Fruit fly (Drosophila melanogaster) whole organism, embryonic: Measurements from ENCODE around the gene ND-23.

ENCODE experiments used
- CG10274 ChIP-seq: fragments of 200-800 bp; sonication (Bioruptor generic); optimal IDR thresholded peaks from 3 replicates; lab custom pipeline; 2017; ENCODE audit warnings: missing biosample characterization, mild to moderate bottlenecking, missing genetic modification characterization
- CG10431 ChIP-seq: fragments of 200-800 bp; sonication (Bioruptor generic); optimal IDR thresholded peaks from 3 replicates; lab custom pipeline; 2018; ENCODE audit warnings: missing biosample characterization, mild to moderate bottlenecking, missing genetic modification characterization
- CG11456 ChIP-seq: fragments of 200-800 bp; sonication (Bioruptor generic); IDR thresholded peaks from 3 replicates; pipeline ENCODE4 v1.3.6; 2022; ENCODE audit warnings: missing biosample characterization, missing genetic modification characterization
- CG12219 ChIP-seq: fragments of 200-800 bp; sonication (Bioruptor generic); optimal IDR thresholded peaks from 3 replicates; lab custom pipeline; 2018; ENCODE audit warnings: missing biosample characterization, mild to moderate bottlenecking, missing genetic modification characterization
- CG12659 ChIP-seq: fragments of 200-800 bp; sonication (Bioruptor generic); optimal IDR thresholded peaks from 3 replicates; lab custom pipeline; 2017; ENCODE audit warnings: mild to moderate bottlenecking, missing biosample characterization, missing genetic modification reagents, missing genetic modification characterization
- CG13775 ChIP-seq: fragments of 200-800 bp; sonication (Bioruptor generic); optimal IDR thresholded peaks from 3 replicates; lab custom pipeline; 2017; ENCODE audit warnings: missing biosample characterization, mild to moderate bottlenecking, missing genetic modification characterization
- CG15011 ChIP-seq: fragments of 200-800 bp; sonication (Bioruptor generic); optimal IDR thresholded peaks from 3 replicates; lab custom pipeline; 2018; ENCODE audit warnings: missing biosample characterization, mild to moderate bottlenecking, missing genetic modification characterization
- CG16779 ChIP-seq: fragments of 200-800 bp; sonication (Bioruptor generic); IDR thresholded peaks from 2 replicates; pipeline ENCODE4 v1.3.6; 2022; ENCODE audit warnings: missing biosample characterization, missing genetic modification characterization
- CG17612 ChIP-seq: fragments of 200-800 bp; sonication (Bioruptor generic); IDR thresholded peaks from 2 replicates; pipeline ENCODE4 v1.3.6; 2022; ENCODE audit warnings: missing biosample characterization, missing genetic modification characterization
- CG1792 ChIP-seq: fragments of 200-800 bp; sonication (Bioruptor generic); optimal IDR thresholded peaks from 2 replicates; lab custom pipeline; 2016; ENCODE audit warnings: missing biosample characterization, missing genetic modification characterization
- CG2199 ChIP-seq: fragments of 200-800 bp; sonication (Bioruptor generic); IDR thresholded peaks from 3 replicates; pipeline ENCODE4 v1.3.6; 2022; ENCODE audit warnings: missing biosample characterization, missing genetic modification characterization
- CG32532 ChIP-seq: fragments of 200-800 bp; sonication (Bioruptor generic); IDR thresholded peaks from 2 replicates; pipeline ENCODE4 v1.3.6; 2022; ENCODE audit warnings: missing biosample characterization, missing genetic modification characterization
- CG3407 ChIP-seq: fragments of 200-800 bp; sonication (Bioruptor generic); optimal IDR thresholded peaks from 2 replicates; lab custom pipeline; 2018; ENCODE audit warnings: missing biosample characterization, mild to moderate bottlenecking, missing genetic modification characterization
- CG6791 ChIP-seq: fragments of 200-800 bp; sonication (Bioruptor generic); IDR thresholded peaks from 3 replicates; pipeline ENCODE4 v1.3.6; 2022; ENCODE audit warnings: missing biosample characterization, missing genetic modification characterization; ENCODE audit not compliant: partially characterized antibody
- CG7786 ChIP-seq: fragments of 200-800 bp; sonication (Bioruptor generic); optimal IDR thresholded peaks from 2 replicates; lab custom pipeline; 2016; ENCODE audit warnings: missing biosample characterization, missing genetic modification characterization
- D19A ChIP-seq: fragments of 200-800 bp; optimal IDR thresholded peaks from 3 replicates; lab custom pipeline; 2019; ENCODE audit warnings: missing biosample characterization, mild to moderate bottlenecking, missing genetic modification characterization, moderate library complexity
- Elba2 ChIP-seq: fragments of 200-800 bp; sonication (Bioruptor generic); optimal IDR thresholded peaks from 3 replicates; lab custom pipeline; 2016; ENCODE audit warnings: missing biosample characterization, missing genetic modification characterization
- HLH54F ChIP-seq: fragments of 200-800 bp; sonication (Bioruptor generic); optimal IDR thresholded peaks from 3 replicates; lab custom pipeline; 2016; ENCODE audit warnings: missing biosample characterization, missing genetic modification characterization
- HmgZ ChIP-seq: fragments of 200-800 bp; sonication (Bioruptor generic); optimal IDR thresholded peaks from 2 replicates; lab custom pipeline; 2018; ENCODE audit warnings: missing biosample characterization, mild to moderate bottlenecking, missing genetic modification characterization
- Hmx ChIP-seq: fragments of 200-800 bp; sonication (Bioruptor generic); optimal IDR thresholded peaks from 2 replicates; lab custom pipeline; 2016; ENCODE audit warnings: missing biosample characterization, missing genetic modification characterization
- Kr ChIP-seq: fragments of 200-800 bp; sonication (Bioruptor generic); optimal IDR thresholded peaks from 2 replicates; lab custom pipeline; 2017; ENCODE audit warnings: missing biosample characterization, mild to moderate bottlenecking, missing genetic modification characterization
- Mad ChIP-seq: fragments of 200-800 bp; sonication (Bioruptor generic); optimal IDR thresholded peaks from 2 replicates; lab custom pipeline; 2016; ENCODE audit warnings: missing biosample characterization, missing genetic modification characterization
- NC2α ChIP-seq: fragments of 200-800 bp; sonication (Bioruptor generic); optimal IDR thresholded peaks from 2 replicates; lab custom pipeline; 2016; ENCODE audit warnings: missing biosample characterization, missing genetic modification characterization
- Nf-YC ChIP-seq: fragments of 200-800 bp; optimal IDR thresholded peaks from 3 replicates; lab custom pipeline; 2019; ENCODE audit warnings: missing biosample characterization, mild to moderate bottlenecking, missing genetic modification characterization, moderate library complexity
- Opbp ChIP-seq: fragments of 200-800 bp; sonication (Bioruptor generic); IDR thresholded peaks from 3 replicates; pipeline ENCODE4 v1.3.6; 2022; ENCODE audit warnings: missing biosample characterization, missing genetic modification characterization; ENCODE audit not compliant: partially characterized antibody
- Sry-β ChIP-seq: fragments of 200-800 bp; sonication (Bioruptor generic); optimal IDR thresholded peaks from 2 replicates; lab custom pipeline; 2018; ENCODE audit warnings: missing biosample characterization, mild to moderate bottlenecking, missing genetic modification characterization, moderate library complexity
- TFAM ChIP-seq: fragments of 200-800 bp; sonication (Bioruptor generic); optimal IDR thresholded peaks from 2 replicates; lab custom pipeline; 2017; ENCODE audit warnings: missing biosample characterization, missing genetic modification characterization, inconsistent platforms
- Tbp ChIP-seq: fragments of >200 bp; optimal IDR thresholded peaks from 2 replicates; lab custom pipeline; 2018; ENCODE audit warnings: missing biosample characterization, missing genetic modification characterization
- ato ChIP-seq: fragments of 200-800 bp; sonication (Bioruptor generic); IDR thresholded peaks from 2 replicates; pipeline ENCODE4 v1.3.6; 2022; ENCODE audit warnings: missing biosample characterization, missing genetic modification characterization; ENCODE audit not compliant: partially characterized antibody
- br ChIP-seq: fragments of >200 bp; optimal IDR thresholded peaks from 2 replicates; lab custom pipeline; 2017
- ci ChIP-seq: fragments of 200-800 bp; sonication (Bioruptor generic); IDR thresholded peaks from 3 replicates; pipeline ENCODE4 v1.3.6; 2022; ENCODE audit warnings: missing biosample characterization, missing genetic modification characterization
- da ChIP-seq: fragments of 200-800 bp; sonication (Bioruptor generic); optimal IDR thresholded peaks from 2 replicates; lab custom pipeline; 2016; ENCODE audit warnings: missing biosample characterization, missing genetic modification characterization
- dati ChIP-seq: fragments of 200-800 bp; sonication (Bioruptor generic); IDR thresholded peaks from 2 replicates; pipeline ENCODE4 v1.3.6; 2022; ENCODE audit warnings: missing biosample characterization, missing genetic modification characterization
- eve ChIP-seq, 2 experiments: fragments of >200 bp; optimal IDR thresholded peaks; 2 replicates each; lab custom pipeline; 2017; ENCODE audit warnings: missing biosample characterization in 2 of 2, missing genetic modification characterization in 2 of 2
- fd102C ChIP-seq: fragments of 200-800 bp; sonication (Bioruptor generic); optimal IDR thresholded peaks from 2 replicates; lab custom pipeline; 2018; ENCODE audit warnings: missing biosample characterization, mild to moderate bottlenecking, missing genetic modification characterization, moderate library complexity
- fru ChIP-seq: fragments of >200 bp; optimal IDR thresholded peaks from 2 replicates; lab custom pipeline; 2017
- gsb-n ChIP-seq: fragments of 200-800 bp; sonication (Bioruptor generic); optimal IDR thresholded peaks from 3 replicates; lab custom pipeline; 2018; ENCODE audit warnings: missing biosample characterization, mild to moderate bottlenecking, missing genetic modification characterization
- h ChIP-seq: fragments of >200 bp; optimal IDR thresholded peaks from 2 replicates; lab custom pipeline; 2017
- hbn ChIP-seq: fragments of 200-800 bp; sonication (Bioruptor generic); IDR thresholded peaks from 2 replicates; pipeline ENCODE4 v1.3.6; 2022; ENCODE audit warnings: missing biosample characterization, missing genetic modification characterization; ENCODE audit not compliant: partially characterized antibody
- jumu ChIP-seq: fragments of 200-800 bp; sonication (Bioruptor generic); optimal IDR thresholded peaks from 3 replicates; lab custom pipeline; 2016; ENCODE audit warnings: missing biosample characterization, missing genetic modification characterization
- kah ChIP-seq: fragments of 200-800 bp; sonication (Bioruptor generic); optimal IDR thresholded peaks from 2 replicates; lab custom pipeline; 2018; ENCODE audit warnings: missing biosample characterization, mild to moderate bottlenecking, missing genetic modification characterization
- luna ChIP-seq: fragments of 200-800 bp; sonication (Bioruptor generic); optimal IDR thresholded peaks from 2 replicates; lab custom pipeline; 2016; ENCODE audit warnings: missing biosample characterization, missing genetic modification characterization
- oc ChIP-seq: fragments of 200-800 bp; sonication (Bioruptor generic); optimal IDR thresholded peaks from 2 replicates; lab custom pipeline; 2018; ENCODE audit warnings: missing biosample characterization, mild to moderate bottlenecking, missing genetic modification characterization, moderate library complexity
- pan ChIP-seq, 4 experiments: fragments of >200 bp in 3 of 4; fragments of 200-800 bp in 1 of 4; sonication (Bioruptor generic) in 1 of 4; optimal IDR thresholded peaks in 3 of 4; IDR thresholded peaks in 1 of 4; 2 replicates each; pipeline versions ENCODE4 v1.3.6 to Lab custom; 2017 to 2022; ENCODE audit warnings: missing biosample characterization in 2 of 4, missing genetic modification characterization in 2 of 4, mixed read lengths in 1 of 4
- pfk ChIP-seq: fragments of 200-800 bp; sonication (Bioruptor generic); optimal IDR thresholded peaks from 2 replicates; lab custom pipeline; 2018; ENCODE audit warnings: missing biosample characterization, mild to moderate bottlenecking, missing genetic modification characterization, moderate library complexity
- phol ChIP-seq: fragments of 200-800 bp; sonication (Bioruptor generic); optimal IDR thresholded peaks from 3 replicates; lab custom pipeline; 2018; ENCODE audit warnings: missing biosample characterization, mild to moderate bottlenecking, missing genetic modification characterization, moderate library complexity
- sima ChIP-seq: fragments of 200-800 bp; sonication (Bioruptor generic); optimal IDR thresholded peaks from 2 replicates; lab custom pipeline; 2016; ENCODE audit warnings: missing biosample characterization, missing genetic modification characterization
- tap ChIP-seq: fragments of 200-800 bp; optimal IDR thresholded peaks from 3 replicates; lab custom pipeline; 2019; ENCODE audit warnings: missing biosample characterization, mild to moderate bottlenecking, missing genetic modification characterization, moderate library complexity
- trem ChIP-seq: fragments of 200-800 bp; optimal IDR thresholded peaks from 3 replicates; lab custom pipeline; 2019; ENCODE audit warnings: missing biosample characterization, mild to moderate bottlenecking, missing genetic modification characterization, moderate library complexity
- z ChIP-seq: fragments of 200-800 bp; sonication (Bioruptor generic); IDR thresholded peaks from 3 replicates; pipeline ENCODE4 v1.3.6; 2022; ENCODE audit warnings: missing biosample characterization, missing genetic modification characterization
- zen ChIP-seq: fragments of 200-800 bp; sonication (Bioruptor generic); optimal IDR thresholded peaks from 3 replicates; lab custom pipeline; 2018; ENCODE audit warnings: missing biosample characterization, mild to moderate bottlenecking, missing genetic modification characterization, moderate library complexity
- zf30C ChIP-seq: fragments of 200-800 bp; sonication (Bioruptor generic); optimal IDR thresholded peaks from 3 replicates; lab custom pipeline; 2018; ENCODE audit warnings: missing biosample characterization, mild to moderate bottlenecking, missing genetic modification characterization

ND-23 gene

DNA sequence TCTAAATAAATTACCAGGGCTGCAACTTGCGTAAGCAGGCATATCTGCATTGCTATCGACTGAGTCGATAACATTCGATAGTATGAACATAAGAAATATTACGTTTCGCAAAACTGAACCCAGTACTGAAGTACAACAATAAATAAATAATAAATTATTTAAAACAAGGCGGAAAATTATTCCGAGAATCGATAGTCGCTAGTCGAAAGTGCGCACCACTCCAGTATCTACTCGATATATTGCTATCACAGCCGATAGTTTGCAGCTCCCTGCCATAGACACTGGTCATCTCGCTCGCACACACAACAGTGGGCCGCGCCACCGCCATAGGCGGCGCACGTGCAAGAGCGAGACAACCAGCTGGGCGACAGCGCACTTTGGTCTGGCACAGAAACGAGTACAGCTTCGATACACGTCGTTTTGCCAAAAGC lies 43.5 kb downstream of the ND-23 start, which contains the start of gene nsl1 (continued):
- TF ChIP-seq oc (tag; lab: Kevin White, UChicago): no peak
- TF ChIP-seq CG10431 (GFP tag; lab: Kevin White, UChicago): no peak
- TF ChIP-seq Hmx (GFP tag; lab: Kevin White, UChicago): no peak
- TF ChIP-seq Tbp (GFP tag; lab: Kevin White, UChicago): no peak
- peak; percentile 8 for TF ChIP-seq tap (tag; lab: Kevin White, UChicago)
- peak; percentile 56 for TF ChIP-seq CG32532
- peak; percentile 93 for TF ChIP-seq ato (GFP tag; lab: Robert Waterston, UW)
- peak; percentile 78 for TF ChIP-seq Nf-YC (tag; lab: Kevin White, UChicago)
- no peak for TF ChIP-seq Mad
- TF ChIP-seq HmgZ (tag; lab: Kevin White, UChicago): peak; percentile 61
- no peak for TF ChIP-seq CG17612
- TF ChIP-seq Sry-β (GFP tag; lab: Kevin White, UChicago): peak; percentile 21
- TF ChIP-seq zf30C (GFP tag; lab: Kevin White, UChicago): no peak
- no peak for TF ChIP-seq CG12219 (GFP tag; lab: Kevin White, UChicago)
- TF ChIP-seq fru (lab: Kevin White, UChicago): no peak
- TF ChIP-seq zen (tag; lab: Kevin White, UChicago): peak; percentile 72
- TF ChIP-seq NC2α (GFP tag; lab: Kevin White, UChicago): no peak
- TF ChIP-seq fd102C (GFP tag; lab: Kevin White, UChicago): peak; percentile 22
- no peak for TF ChIP-seq Kr
- TF ChIP-seq Elba2: peak; percentile 19
- peak; percentile 93 for TF ChIP-seq hbn (GFP tag; lab: Robert Waterston, UW)
- TF ChIP-seq phol (tag; lab: Kevin White, UChicago): peak; percentile 62
- peak; percentile 33 for TF ChIP-seq CG13775 (GFP tag; lab: Kevin White, UChicago)
- TF ChIP-seq z (GFP tag; lab: Robert Waterston, UW): no peak
- TF ChIP-seq CG1792 (GFP tag; lab: Kevin White, UChicago): no peak
- no peak for TF ChIP-seq pfk (GFP tag; lab: Kevin White, UChicago)
- TF ChIP-seq CG10274: no peak
- no peak for TF ChIP-seq br (lab: Kevin White, UChicago)
- TF ChIP-seq sima (GFP tag; lab: Kevin White, UChicago): no peak
- no peak for TF ChIP-seq da (GFP tag; lab: Kevin White, UChicago)
- no peak for TF ChIP-seq TFAM (GFP tag; lab: Kevin White, UChicago)
- peak; percentile 38 for TF ChIP-seq D19A (tag; lab: Kevin White, UChicago)
- TF ChIP-seq CG11456 (GFP tag; lab: Robert Waterston, UW): peak; percentile 32; the same call in 1 of the 3 replicates
- no peak for TF ChIP-seq luna (GFP tag; lab: Kevin White, UChicago)
- peak; percentile 49 for TF ChIP-seq jumu (GFP tag; lab: Kevin White, UChicago)
- no peak for TF ChIP-seq CG3407
- no peak for TF ChIP-seq pan (optimal IDR thresholded peaks at IDR 0.05; lab: Kevin White, UChicago)
- peak in 1 of 2 experiments; percentile 41 for TF ChIP-seq pan (GFP tag; optimal IDR thresholded peaks at IDR 0.05 in 1 of 2, IDR thresholded peaks at IDR 0.05 in 1 of 2)
- TF ChIP-seq CG12659 (GFP tag; lab: Kevin White, UChicago): peak; percentile 87
- no peak for TF ChIP-seq CG7786 (GFP tag; lab: Kevin White, UChicago)
- no peak for TF ChIP-seq eve (GFP tag; optimal IDR thresholded peaks at IDR 0.05; lab: Kevin White, UChicago)
- TF ChIP-seq CG16779 (GFP tag; lab: Robert Waterston, UW): no peak
- TF ChIP-seq CG2199 (GFP tag; lab: Robert Waterston, UW): 0 out of 3 replicates have a peak, but pooled peaks have one; percentile 44
- no peak for TF ChIP-seq kah (GFP tag; lab: Kevin White, UChicago)
- no peak for TF ChIP-seq dati
- TF ChIP-seq h (lab: Kevin White, UChicago): no peak
- no peak for TF ChIP-seq HLH54F (GFP tag; lab: Kevin White, UChicago)
- TF ChIP-seq CG6791 (GFP tag; lab: Robert Waterston, UW): peak; percentile 96
- no peak for TF ChIP-seq gsb-n (tag; lab: Kevin White, UChicago)
- peak; percentile 96 for TF ChIP-seq Opbp (GFP tag; lab: Robert Waterston, UW)
- TF ChIP-seq CG15011: no peak
- peak; percentile 53; the same call in 1 of the 3 replicates for TF ChIP-seq ci (GFP tag; lab: Robert Waterston, UW)
- TF ChIP-seq trem (tag; lab: Kevin White, UChicago): peak; percentile 96
